Worm (Caenorhabditis elegans) whole organism, late embryonic: Measurements from ENCODE around the gene C46H3.1.

ENCODE experiments used
- K09A11.1 ChIP-seq: sonication (generic microtip); optimal IDR thresholded peaks from 2 replicates; lab custom pipeline; 2017; ENCODE audit warnings: antibody characterized with exemption, mild to moderate bottlenecking, missing genetic modification characterization, missing compliant biosample characterization; ENCODE audit not compliant: insufficient read depth
- ama-1 ChIP-seq: fragments of 150-350 bp; optimal IDR thresholded peaks from 2 replicates; lab custom pipeline; 2014
- ceh-9 ChIP-seq: sonication (generic microtip); optimal IDR thresholded peaks from 2 replicates; lab custom pipeline; 2016; ENCODE audit warnings: mild to moderate bottlenecking, missing genetic modification characterization, inconsistent platforms, missing compliant biosample characterization
- dmd-4 ChIP-seq: sonication (generic microtip); optimal IDR thresholded peaks from 2 replicates; lab custom pipeline; 2016; ENCODE audit warnings: borderline replicate concordance, missing genetic modification characterization, missing compliant biosample characterization
- elt-4 ChIP-seq: sonication (generic microtip); optimal IDR thresholded peaks from 2 replicates; lab custom pipeline; 2016; ENCODE audit warnings: missing genetic modification characterization, missing compliant biosample characterization
- ets-4 ChIP-seq: sonication (generic microtip); optimal IDR thresholded peaks from 2 replicates; lab custom pipeline; 2016; ENCODE audit warnings: missing genetic modification characterization, missing compliant biosample characterization
- fkh-6 ChIP-seq: sonication (generic microtip); optimal IDR thresholded peaks from 2 replicates; lab custom pipeline; 2016; ENCODE audit warnings: missing genetic modification characterization, missing compliant biosample characterization
- nfya-1 ChIP-seq: sonication (generic microtip); optimal IDR thresholded peaks from 2 replicates; lab custom pipeline; 2017; ENCODE audit warnings: missing genetic modification characterization, mild to moderate bottlenecking, missing compliant biosample characterization, antibody characterized with exemption, moderate library complexity
- pqm-1 ChIP-seq: sonication (generic microtip); optimal IDR thresholded peaks from 2 replicates; lab custom pipeline; 2016; ENCODE audit warnings: missing genetic modification characterization, missing compliant biosample characterization
- rnt-1 ChIP-seq: sonication (generic microtip); optimal IDR thresholded peaks from 2 replicates; lab custom pipeline; 2016; ENCODE audit warnings: missing genetic modification characterization, missing compliant biosample characterization
- unc-55 ChIP-seq: sonication (generic microtip); optimal IDR thresholded peaks from 2 replicates; lab custom pipeline; 2017; ENCODE audit warnings: missing biosample characterization, missing genetic modification reagents, missing genetic modification characterization
- zip-5 ChIP-seq: sonication (generic microtip); optimal IDR thresholded peaks from 2 replicates; lab custom pipeline; 2016; ENCODE audit warnings: missing genetic modification characterization, missing compliant biosample characterization

- TF ChIP-seq zip-5 (tag; lab: Kevin White, UChicago), result no peak
- TF ChIP-seq pqm-1 (tag; lab: Kevin White, UChicago), result no peak
- no peak for TF ChIP-seq ama-1
- no peak for TF ChIP-seq dmd-4 (tag; lab: Kevin White, UChicago)
- no peak for TF ChIP-seq rnt-1 (tag; lab: Kevin White, UChicago)
- TF ChIP-seq elt-4 (tag; lab: Kevin White, UChicago), result no peak
- no peak for TF ChIP-seq fkh-6 (tag; lab: Kevin White, UChicago)
- TF ChIP-seq unc-55, result no peak
- no peak for TF ChIP-seq nfya-1 (tag; lab: Kevin White, UChicago)
- TF ChIP-seq K09A11.1, result no peak
- TF ChIP-seq ets-4 (tag; lab: Kevin White, UChicago), result no peak
- TF ChIP-seq ceh-9, result no peak
Observed at ce11 chrX:1257668-1258067, 48.5 kb downstream of the C46H3.1 start.
